Worm (Caenorhabditis elegans) whole organism, L4 larva: ENCODE results near the gene F59A2.5.

Experiments used
- F26F4.8 ChIP-seq: fragments of 200-800 bp; sonication (Bioruptor generic); conservative IDR thresholded peaks from 2 replicates; pipeline ENCODE4 v1.3.6; 2022; ENCODE audit warnings: missing genetic modification characterization, missing compliant biosample characterization
- F44E2.7 ChIP-seq: fragments of 200-800 bp; sonication (Bioruptor generic); IDR thresholded peaks from 2 replicates; pipeline ENCODE4 v2.1.2; 2022; ENCODE audit warnings: missing genetic modification characterization, missing compliant biosample characterization
- F49E8.2 ChIP-seq: sonication (generic microtip); optimal IDR thresholded peaks from 2 replicates; lab custom pipeline; 2016; ENCODE audit warnings: missing compliant biosample characterization, mild to moderate bottlenecking, missing genetic modification characterization, borderline replicate concordance
- T26A8.4 ChIP-seq: fragments of 200-800 bp; sonication (Bioruptor generic); IDR thresholded peaks from 2 replicates; pipeline ENCODE4 v1.3.6; 2022; ENCODE audit warnings: missing genetic modification characterization, missing compliant biosample characterization
- Y5F2A.4 ChIP-seq: fragments of 200-800 bp; sonication (Bioruptor generic); optimal IDR thresholded peaks from 2 replicates; lab custom pipeline; 2018; ENCODE audit warnings: mild to moderate bottlenecking, missing genetic modification characterization, missing compliant biosample characterization
- aha-1 ChIP-seq: fragments of 150-350 bp; peaks from one replicate; lab custom pipeline; 2014; ENCODE audit warnings: missing biosample characterization, missing genetic modification characterization
- ama-1 ChIP-seq: fragments of 150-350 bp; optimal IDR thresholded peaks from 2 replicates; lab custom pipeline; 2014; ENCODE audit warnings: inconsistent platforms, mixed read lengths
- attf-4 ChIP-seq: sonication (generic microtip); optimal IDR thresholded peaks from 3 replicates; lab custom pipeline; 2017; ENCODE audit warnings: missing biosample characterization, missing genetic modification characterization
- ceh-32 ChIP-seq: sonication (generic microtip); optimal IDR thresholded peaks from 2 replicates; lab custom pipeline; 2016; ENCODE audit warnings: mild to moderate bottlenecking, missing genetic modification characterization, missing compliant biosample characterization; ENCODE audit not compliant: poor library complexity
- ceh-44 ChIP-seq: fragments of 200-800 bp; sonication (Bioruptor generic); IDR thresholded peaks from 2 replicates; pipeline ENCODE4 v1.3.6; 2022; ENCODE audit warnings: missing genetic modification reagents, missing genetic modification characterization, missing compliant biosample characterization
- ceh-62 ChIP-seq: sonication (generic microtip); optimal IDR thresholded peaks from 2 replicates; lab custom pipeline; 2017; ENCODE audit warnings: missing biosample characterization, missing genetic modification characterization
- daf-16 ChIP-seq, 3 experiments: sonication (generic microtip); optimal IDR thresholded peaks; 2 replicates each; lab custom pipeline; 2016 to 2017; ENCODE audit warnings: missing genetic modification characterization in 3 of 3, missing genetic modification reagents in 3 of 3, mild to moderate bottlenecking in 2 of 3, missing compliant biosample characterization in 2 of 3, missing biosample characterization in 1 of 3, moderate library complexity in 1 of 3
- daf-8 ChIP-seq: fragments of 200-800 bp; sonication (Bioruptor generic); IDR thresholded peaks from 2 replicates; pipeline ENCODE4 v1.3.6; 2022; ENCODE audit warnings: missing genetic modification characterization, missing compliant biosample characterization
- dmd-6 ChIP-seq: fragments of 200-800 bp; sonication (Bioruptor generic); IDR thresholded peaks from 2 replicates; pipeline ENCODE4 v1.3.6; 2022; ENCODE audit warnings: missing genetic modification reagents, missing genetic modification characterization, missing compliant biosample characterization
- dve-1 ChIP-seq: sonication (generic microtip); optimal IDR thresholded peaks from 2 replicates; lab custom pipeline; 2017; ENCODE audit warnings: antibody characterized with exemption, mild to moderate bottlenecking, missing genetic modification characterization, missing compliant biosample characterization; ENCODE audit not compliant: insufficient read depth
- fos-1 ChIP-seq: fragments of 150-350 bp; optimal IDR thresholded peaks from 2 replicates; lab custom pipeline; 2014; ENCODE audit warnings: missing biosample characterization, missing genetic modification characterization
- hif-1 ChIP-seq, 2 experiments: sonication (generic microtip); optimal IDR thresholded peaks; 2 replicates each; lab custom pipeline; 2016 to 2017; ENCODE audit warnings: missing compliant biosample characterization in 2 of 2, missing genetic modification characterization in 2 of 2, missing genetic modification reagents in 2 of 2, missing genotype in 2 of 2, mild to moderate bottlenecking in 1 of 2
- lin-1 ChIP-seq: fragments of 200-800 bp; sonication (Bioruptor generic); IDR thresholded peaks from 2 replicates; pipeline ENCODE4 v1.3.6; 2022; ENCODE audit warnings: missing genetic modification reagents, missing genetic modification characterization, missing compliant biosample characterization
- lin-15B ChIP-seq: fragments of 150-350 bp; sonication (generic microtip); optimal IDR thresholded peaks from 3 replicates; lab custom pipeline; 2014; ENCODE audit warnings: missing biosample characterization, missing genetic modification characterization
- lin-29 ChIP-seq: fragments of 200-800 bp; sonication (Bioruptor generic); IDR thresholded peaks from 2 replicates; pipeline ENCODE4 v1.3.6; 2022; ENCODE audit warnings: missing genetic modification reagents, missing genetic modification characterization, missing compliant biosample characterization
- lin-38 ChIP-seq: fragments of 200-800 bp; sonication (Bioruptor generic); IDR thresholded peaks from 2 replicates; pipeline ENCODE4 v1.3.6; 2022; ENCODE audit warnings: missing genetic modification reagents, missing genetic modification characterization, missing compliant biosample characterization
- madf-9 ChIP-seq: fragments of 200-800 bp; sonication (Bioruptor generic); conservative IDR thresholded peaks from 2 replicates; pipeline ENCODE4 v1.3.6; 2022; ENCODE audit warnings: missing genetic modification reagents, missing genetic modification characterization, missing compliant biosample characterization
- mdt-29 ChIP-seq: fragments of 200-800 bp; sonication (Bioruptor generic); IDR thresholded peaks from 2 replicates; pipeline ENCODE4 v1.3.6; 2022; ENCODE audit warnings: missing genetic modification reagents, missing genetic modification characterization, missing compliant biosample characterization
- mep-1 ChIP-seq: fragments of 150-350 bp; sonication (generic microtip); optimal IDR thresholded peaks from 3 replicates; lab custom pipeline; 2014; ENCODE audit warnings: missing biosample characterization, missing genetic modification characterization
- nhr-102 ChIP-seq: sonication (generic microtip); optimal IDR thresholded peaks from 2 replicates; lab custom pipeline; 2016; ENCODE audit warnings: mild to moderate bottlenecking, missing genetic modification characterization, moderate library complexity, missing compliant biosample characterization
- nhr-237 ChIP-seq: sonication (generic microtip); optimal IDR thresholded peaks from 2 replicates; lab custom pipeline; 2017; ENCODE audit warnings: missing biosample characterization, missing genetic modification characterization
- nhr-25 ChIP-seq: sonication (generic microtip); optimal IDR thresholded peaks from 2 replicates; lab custom pipeline; 2017; ENCODE audit warnings: missing genetic modification characterization, mild to moderate bottlenecking, missing compliant biosample characterization, antibody characterized with exemption, moderate library complexity, borderline replicate concordance; ENCODE audit not compliant: insufficient read depth
- nhr-41 ChIP-seq: fragments of 200-800 bp; sonication (Bioruptor generic); IDR thresholded peaks from 2 replicates; pipeline ENCODE4 v1.3.6; 2022; ENCODE audit warnings: missing genetic modification reagents, missing genetic modification characterization, missing compliant biosample characterization
- nhr-48 ChIP-seq: sonication (generic microtip); optimal IDR thresholded peaks from 2 replicates; lab custom pipeline; 2016; ENCODE audit warnings: mild to moderate bottlenecking, missing genetic modification characterization, missing compliant biosample characterization
- nhr-77 ChIP-seq: fragments of 150-350 bp; optimal IDR thresholded peaks from 2 replicates; lab custom pipeline; 2014; ENCODE audit warnings: missing biosample characterization, missing genetic modification characterization
- pha-4 ChIP-seq, 2 experiments: fragments of 150-350 bp in 1 of 2; fragments of 200-800 bp in 1 of 2; sonication (Bioruptor generic) in 1 of 2; IDR thresholded peaks in 1 of 2; optimal IDR thresholded peaks in 1 of 2; 2 replicates each; pipeline versions ENCODE4 v1.3.6 to Lab custom; 2014 to 2022; ENCODE audit warnings: missing genetic modification characterization in 2 of 2, missing genetic modification reagents in 2 of 2, missing biosample characterization in 1 of 2, missing compliant biosample characterization in 1 of 2
- php-3 ChIP-seq: fragments of 200-800 bp; sonication (Bioruptor generic); IDR thresholded peaks from 2 replicates; pipeline ENCODE4 v1.3.6; 2022; ENCODE audit warnings: missing genetic modification reagents, missing genetic modification characterization, missing compliant biosample characterization
- pqm-1 ChIP-seq: sonication (generic microtip); optimal IDR thresholded peaks from 2 replicates; lab custom pipeline; 2017; ENCODE audit warnings: missing biosample characterization, missing genetic modification characterization
- rbr-2 ChIP-seq: sonication (generic microtip); optimal IDR thresholded peaks from 2 replicates; lab custom pipeline; 2016; ENCODE audit warnings: missing genotype, missing genetic modification characterization, missing compliant biosample characterization
- set-16 ChIP-seq: fragments of 200-800 bp; sonication (Bioruptor generic); IDR thresholded peaks from 2 replicates; pipeline ENCODE4 v1.3.6; 2022; ENCODE audit warnings: missing genetic modification reagents, missing genetic modification characterization, missing compliant biosample characterization
- snpc-1.2 ChIP-seq: fragments of 200-800 bp; sonication (Bioruptor generic); IDR thresholded peaks from 2 replicates; pipeline ENCODE4 v1.3.6; 2022; ENCODE audit warnings: missing genetic modification reagents, missing genetic modification characterization, missing compliant biosample characterization
- unc-130 ChIP-seq: sonication (generic microtip); optimal IDR thresholded peaks from 2 replicates; lab custom pipeline; 2016; ENCODE audit warnings: missing genetic modification reagents, missing genetic modification characterization, missing compliant biosample characterization
- unc-39 ChIP-seq: sonication (generic microtip); optimal IDR thresholded peaks from 2 replicates; lab custom pipeline; 2017; ENCODE audit warnings: missing biosample characterization, missing genetic modification characterization
- vab-7 ChIP-seq: fragments of 200-800 bp; sonication (Bioruptor generic); IDR thresholded peaks from 2 replicates; pipeline ENCODE4 v1.3.6; 2022; ENCODE audit warnings: missing genetic modification reagents, missing genetic modification characterization, missing compliant biosample characterization
- zag-1 ChIP-seq: fragments of 150-350 bp; optimal IDR thresholded peaks from 2 replicates; lab custom pipeline; 2014; ENCODE audit warnings: missing biosample characterization, missing genetic modification characterization
- ztf-7 ChIP-seq: fragments of 150-350 bp; optimal IDR thresholded peaks from 2 replicates; lab custom pipeline; 2014; ENCODE audit warnings: missing biosample characterization, missing genetic modification characterization

The F59A2.5 gene

ce11 chrIII:3397678-3398077 lies 7.0 kb upstream of the F59A2.5 start, which contains the start of gene clpf-1 (continued):
- TF ChIP-seq ceh-44 (no peak), rbr-2 (tag; lab: Kevin White, UChicago) (no peak), pqm-1 (tag; lab: Kevin White, UChicago) (no peak), hif-1 (tag; optimal IDR thresholded peaks at IDR 0.05; lab: Kevin White, UChicago) (no peak), snpc-1.2 (GFP tag; lab: Robert Waterston, UW) (no peak), Y5F2A.4 (GFP tag; lab: Kevin White, UChicago) (no peak), nhr-25 (no peak), nhr-102 (tag; lab: Kevin White, UChicago) (no peak), ztf-7 (tag; lab: Kevin White, UChicago) (no peak), dve-1 (tag; lab: Kevin White, UChicago) (peak; percentile 39)

DNA sequence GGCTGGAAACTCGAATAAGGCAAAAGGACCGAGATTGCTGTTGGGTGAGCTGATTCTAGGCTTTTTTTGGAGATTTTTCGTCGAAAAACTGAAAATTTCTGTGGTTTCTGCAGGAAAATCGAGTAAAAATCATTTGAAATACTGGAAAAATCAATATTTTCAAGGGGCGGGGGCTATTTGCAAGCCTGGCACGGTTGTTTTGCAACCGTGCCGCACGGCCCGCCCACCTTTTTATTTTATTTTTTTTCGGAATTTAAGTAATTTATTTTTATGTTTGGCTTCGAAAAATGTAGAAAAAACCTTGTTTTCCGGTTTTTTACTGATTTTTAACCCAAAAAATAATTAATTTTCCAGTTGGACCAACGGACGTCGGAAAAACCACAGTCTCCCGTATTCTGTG lies 6.2 kb upstream of the F59A2.5 start:
- no peak for TF ChIP-seq attf-4
- no peak for TF ChIP-seq pha-4 (GFP tag; IDR thresholded peaks at IDR 0.05; lab: Robert Waterston, UW)
- no peak for TF ChIP-seq pha-4 (tag; optimal IDR thresholded peaks at IDR 0.05; lab: Kevin White, UChicago)
- TF ChIP-seq dmd-6 (GFP tag; lab: Robert Waterston, UW), result no peak
- TF ChIP-seq vab-7 (GFP tag; lab: Robert Waterston, UW), result no peak
- TF ChIP-seq F44E2.7, result no peak
- TF ChIP-seq lin-38 (GFP tag; lab: Robert Waterston, UW), result peak; percentile 53
- TF ChIP-seq daf-16 (GFP tag; optimal IDR thresholded peaks at IDR 0.05; lab: Kevin White, UChicago), result no peak
- peak; percentile 11 for TF ChIP-seq daf-16 (tag; optimal IDR thresholded peaks at IDR 0.05; lab: Kevin White, UChicago)
- TF ChIP-seq nhr-77 (tag; lab: Kevin White, UChicago), result no peak
- TF ChIP-seq daf-8, result no peak
- TF ChIP-seq mdt-29, result no peak
- TF ChIP-seq hif-1 (tag; optimal IDR thresholded peaks at IDR 0.05; lab: Kevin White, UChicago), result no peak
- peak; percentile 6 for TF ChIP-seq aha-1 (tag; lab: Kevin White, UChicago)
- TF ChIP-seq Y5F2A.4 (GFP tag; lab: Kevin White, UChicago), result no peak
- TF ChIP-seq ama-1 (lab: Kevin White, UChicago), result no peak
- TF ChIP-seq ceh-62 (tag; lab: Kevin White, UChicago), result no peak
- TF ChIP-seq mep-1, result no peak
- no peak for TF ChIP-seq set-16
- no peak for TF ChIP-seq nhr-102 (tag; lab: Kevin White, UChicago)
- no peak for TF ChIP-seq php-3 (GFP tag; lab: Robert Waterston, UW)
- peak; percentile 9 for TF ChIP-seq lin-15B (tag; lab: Kevin White, UChicago)
- TF ChIP-seq madf-9 (GFP tag; lab: Robert Waterston, UW), result no peak
- no peak for TF ChIP-seq ceh-32 (tag; lab: Kevin White, UChicago)
- TF ChIP-seq lin-1 (GFP tag; lab: Robert Waterston, UW), result no peak
- TF ChIP-seq nhr-237 (tag; lab: Kevin White, UChicago), result no peak
- TF ChIP-seq, all 104 proteins: peak for 4

DNA sequence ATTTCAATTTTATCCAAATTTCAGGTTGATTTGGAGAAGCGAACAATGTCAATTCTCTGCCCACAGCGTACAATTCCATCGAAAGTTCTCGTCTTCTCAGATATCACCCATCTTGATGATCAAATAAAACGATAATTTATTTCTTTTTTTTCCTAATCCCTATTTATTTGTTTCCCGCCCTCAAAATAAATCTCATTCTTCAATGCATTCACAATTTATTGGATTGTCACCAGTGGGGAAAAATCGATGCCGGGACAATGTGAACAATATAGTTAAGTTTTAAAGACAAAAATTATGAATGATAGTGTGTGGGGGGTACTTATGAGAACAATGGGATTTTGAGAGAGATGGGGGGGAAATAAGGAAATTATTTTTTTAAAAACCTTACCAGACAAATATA lies 4.2 kb upstream of the F59A2.5 start:
- TF ChIP-seq nhr-48 (tag; lab: Kevin White, UChicago) (no peak), F49E8.2 (tag; lab: Kevin White, UChicago) (peak; percentile 32), lin-38 (GFP tag; lab: Robert Waterston, UW) (peak; percentile 42; the same call in 1 of the 2 replicates)

DNA sequence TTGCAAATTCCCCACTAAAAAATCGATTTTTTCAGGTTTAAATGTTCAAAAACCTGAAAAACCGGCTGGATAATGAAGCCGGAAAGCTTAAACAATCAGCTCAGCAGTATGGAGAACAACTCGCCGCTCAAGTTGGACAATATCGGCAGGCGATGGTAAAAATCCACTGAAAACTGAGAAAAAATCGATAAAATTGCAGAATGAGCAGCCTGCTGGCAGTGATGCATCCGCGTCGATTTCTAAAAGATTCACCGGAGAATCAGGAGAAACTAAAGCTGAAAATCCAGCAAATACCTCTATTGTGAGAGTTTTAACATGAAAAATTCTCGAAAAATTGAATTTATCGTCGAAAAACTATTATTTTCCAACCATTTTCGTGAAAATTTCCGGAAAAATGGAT lies 872 bp downstream of the F59A2.5 start, which contains the start of gene golg-4:
Gene golg-4 (plus strand): TSS at position 34 of the 400 bp plus-strand sequence.
- no peak for TF ChIP-seq unc-39 (tag; lab: Kevin White, UChicago)
- no peak for TF ChIP-seq F26F4.8 (GFP tag; lab: Robert Waterston, UW)
- TF ChIP-seq vab-7 (GFP tag; lab: Robert Waterston, UW), result no peak
- TF ChIP-seq nhr-41 (GFP tag; lab: Robert Waterston, UW), result no peak
- no peak for TF ChIP-seq nhr-77 (tag; lab: Kevin White, UChicago)
- TF ChIP-seq T26A8.4 (GFP tag; lab: Robert Waterston, UW), result peak; percentile 29; the same call in 1 of the 2 replicates
- TF ChIP-seq madf-9 (GFP tag; lab: Robert Waterston, UW), result no peak
- 0 out of 2 replicates have a peak, but pooled peaks have one; percentile 12 for TF ChIP-seq php-3 (GFP tag; lab: Robert Waterston, UW)
- TF ChIP-seq ama-1 (lab: Kevin White, UChicago), result peak; percentile 35
- TF ChIP-seq ceh-32 (tag; lab: Kevin White, UChicago), result no peak
- TF ChIP-seq zag-1 (tag; lab: Kevin White, UChicago), result no peak
- TF ChIP-seq fos-1 (tag; lab: Kevin White, UChicago), result no peak
- no peak for TF ChIP-seq ceh-44
- TF ChIP-seq unc-130, result no peak
- TF ChIP-seq Y5F2A.4 (GFP tag; lab: Kevin White, UChicago), result no peak
- no peak for TF ChIP-seq lin-29 (GFP tag; lab: Robert Waterston, UW)
